Worm (Caenorhabditis elegans) whole organism, dauer: ENCODE measurements around the gene lips-6.

Experiments used
- unc-62 ChIP-seq: sonication (generic microtip); optimal IDR thresholded peaks from 2 replicates; lab custom pipeline; 2017; ENCODE audit warnings: missing biosample characterization, missing genetic modification reagents, missing genetic modification characterization

lips-6 gene

DNA sequence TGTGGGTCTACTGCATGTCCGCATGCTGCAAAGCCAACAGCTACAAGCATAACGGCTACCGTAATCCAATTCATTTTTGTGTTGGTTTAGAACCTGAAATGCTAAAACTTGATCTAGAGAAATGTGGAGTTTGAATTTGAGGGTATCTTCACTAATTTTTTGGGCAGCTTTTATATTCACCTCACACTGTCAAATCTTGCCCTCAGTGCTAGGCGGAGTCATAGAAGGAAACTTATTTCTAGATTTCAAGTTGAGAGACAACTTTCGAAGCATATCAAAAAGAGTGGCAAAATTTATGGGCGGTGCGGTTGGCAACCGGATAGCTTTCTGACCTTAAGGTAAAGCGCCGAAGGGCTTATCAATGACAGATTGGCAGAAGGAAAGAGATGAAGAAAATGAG, at the start of gene lips-6:
TSS of gene lips-6 (minus strand) at position 101 of the 400 bp plus-strand sequence.
- TF ChIP-seq unc-62: no peak

DNA sequence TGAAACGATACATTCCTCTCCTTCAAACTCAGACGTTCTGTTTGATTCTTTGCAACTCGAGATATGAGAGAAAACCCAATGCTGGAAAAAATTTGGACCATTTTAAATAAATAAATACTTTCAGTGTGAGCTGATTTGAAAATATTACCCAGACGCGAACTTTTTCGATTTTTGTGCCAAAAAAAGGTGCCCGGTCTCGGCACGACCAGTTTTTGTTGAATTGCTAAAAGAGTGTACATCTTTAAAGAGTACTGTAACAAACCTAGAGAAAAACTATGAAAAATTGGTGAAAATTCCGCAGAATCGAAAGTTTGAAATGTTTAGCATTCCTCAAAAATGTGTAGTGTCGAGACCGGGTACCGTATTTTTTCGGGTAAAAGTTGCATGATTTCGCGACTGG, 45.7 kb upstream of the lips-6 start, which contains the start of gene K08E4.8:
TSS of gene K08E4.8 (minus strand) at position 101 of the 400 bp plus-strand sequence.
- no peak for TF ChIP-seq unc-62

DNA sequence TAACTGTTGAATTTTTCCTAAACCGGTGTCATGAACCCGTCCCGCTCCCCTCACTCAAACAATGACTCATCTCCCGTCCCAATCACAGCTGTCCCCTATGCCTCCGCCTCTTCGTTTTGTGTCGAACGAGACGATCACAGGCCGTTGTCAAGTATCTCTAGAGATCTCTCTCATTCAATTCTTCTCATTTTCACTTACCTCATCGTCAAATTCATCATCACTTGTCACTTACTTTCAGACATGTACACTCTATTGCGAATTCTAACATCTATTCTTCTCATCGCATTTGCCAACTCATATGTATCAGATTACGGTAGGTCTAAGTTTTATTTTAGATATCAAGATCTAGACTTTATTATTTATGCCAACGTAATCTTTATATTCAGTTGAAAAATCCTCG, 42.0 kb upstream of the lips-6 start, which contains the start of gene K08E4.3:
TSS of gene K08E4.3 (plus strand) at position 235 of the 400 bp plus-strand sequence.
- TF ChIP-seq unc-62: no peak

DNA sequence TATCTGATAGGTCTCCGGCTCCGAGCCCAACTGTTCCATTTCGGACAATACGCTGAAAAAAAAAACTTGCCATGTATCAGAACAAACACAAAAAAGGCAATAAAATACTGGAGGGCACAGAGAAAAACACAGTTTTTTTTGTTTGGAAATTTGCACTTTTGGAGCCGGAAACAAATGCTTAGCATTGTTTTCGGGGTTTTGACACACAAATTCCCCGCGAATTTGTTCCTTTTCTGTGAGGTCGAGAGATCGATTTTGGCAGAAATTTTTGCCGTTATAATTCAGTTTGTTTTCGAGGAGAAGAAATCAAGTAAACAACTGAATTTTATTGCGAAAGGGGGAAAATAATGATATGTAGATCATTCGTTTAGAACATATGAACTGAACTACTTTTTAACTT, 41.1 kb upstream of the lips-6 start, which contains the start of gene K08E4.2:
TSS of gene K08E4.2 (minus strand) at position 54 of the 400 bp plus-strand sequence.
- no peak for TF ChIP-seq unc-62

DNA sequence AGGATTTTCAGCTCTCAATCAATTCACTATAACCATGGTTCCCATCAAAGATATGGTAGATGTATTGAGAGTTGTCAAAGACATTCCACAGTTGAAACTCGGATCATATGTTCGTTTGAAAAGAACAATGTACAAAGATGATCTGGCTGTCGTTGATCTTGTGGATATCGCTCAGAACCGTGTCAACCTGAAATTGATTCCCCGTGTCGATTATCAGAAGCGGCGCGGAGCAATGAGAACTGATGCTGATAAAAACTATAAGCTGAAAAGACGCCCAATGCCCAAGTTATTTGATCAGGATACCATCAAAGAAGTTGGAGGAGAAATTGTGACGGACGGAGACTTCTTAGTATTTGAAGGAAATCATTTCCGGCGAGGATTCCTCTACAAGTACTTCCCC, 37.0 kb upstream of the lips-6 start:
- TF ChIP-seq unc-62: no peak

DNA sequence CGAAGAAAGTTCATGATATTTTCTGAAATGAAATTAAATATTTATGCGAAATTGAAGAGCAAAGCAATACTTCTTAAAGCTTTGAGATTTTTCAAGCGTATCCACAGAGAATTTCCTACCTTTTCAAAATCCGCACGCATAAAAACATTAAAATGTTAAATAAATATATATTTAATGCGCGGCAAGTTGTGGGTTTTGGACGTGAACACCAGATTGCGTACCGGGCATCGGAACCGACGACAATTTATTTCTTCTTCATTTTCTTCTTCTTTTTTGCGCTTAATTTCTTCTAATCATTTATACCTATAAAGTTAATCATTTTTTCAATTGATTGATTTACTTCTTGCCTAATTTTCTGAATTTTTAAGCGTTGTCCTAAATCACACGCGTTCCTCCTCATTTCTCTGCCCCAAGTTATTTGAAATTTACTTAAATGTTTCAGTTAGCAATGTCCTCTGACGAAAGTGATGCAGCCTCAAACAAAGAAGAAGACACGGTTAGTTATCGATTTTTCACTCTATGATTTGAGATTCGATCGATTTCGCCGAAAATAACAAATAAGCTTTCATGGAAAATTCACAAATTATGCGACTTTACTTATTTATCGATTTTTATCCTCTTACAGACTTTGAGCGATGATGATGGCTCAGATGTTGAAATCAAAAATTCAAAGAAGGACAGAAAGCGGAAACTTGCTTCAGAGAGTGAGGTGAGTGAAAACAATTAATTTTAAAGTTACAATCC, 35.7 kb upstream of the lips-6 start, which contains the start of the genes bre-5 and spt-5:
TSS of gene bre-5 (minus strand) at position 167 of the 744 bp plus-strand sequence.
TSS of gene spt-5 (plus strand) at position 443 of the 744 bp plus-strand sequence.
- no peak for TF ChIP-seq unc-62

DNA sequence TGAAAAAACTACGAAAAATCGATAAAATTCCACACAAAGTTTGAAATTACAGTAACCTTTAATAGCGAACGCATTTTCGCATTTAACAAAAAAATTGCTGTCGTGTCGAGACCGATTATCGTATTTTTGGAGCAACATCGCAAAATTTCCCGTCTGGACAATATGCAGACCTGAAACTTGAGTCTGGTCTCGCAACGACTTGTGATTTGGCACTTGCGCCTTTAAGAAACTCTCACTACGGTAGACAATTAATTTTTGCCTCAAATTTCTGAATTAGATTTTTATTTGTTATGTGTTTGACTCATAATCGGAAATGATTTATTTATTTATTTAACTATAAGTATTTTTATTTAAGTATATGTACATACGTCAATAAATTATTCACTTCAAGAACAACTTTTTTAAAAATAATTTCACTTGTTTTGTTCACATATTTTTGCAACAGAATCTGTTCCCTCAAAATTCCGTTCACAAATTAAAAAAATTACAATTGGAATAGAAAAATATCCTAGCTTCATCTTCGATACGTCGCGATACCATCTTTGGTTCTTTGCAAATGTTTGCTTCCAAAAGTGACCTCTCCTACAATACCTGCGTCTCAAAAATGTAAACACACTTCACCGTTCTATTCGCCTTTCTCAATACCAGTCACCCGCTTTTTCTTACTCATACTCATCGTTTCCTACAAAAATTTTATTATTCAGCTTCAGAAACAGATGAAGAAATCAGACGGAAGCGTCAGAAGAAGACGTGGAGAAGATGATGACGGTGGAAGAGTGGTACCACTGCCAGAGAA, 32.3 kb upstream of the lips-6 start, which contains the start of gene T12G3.4:
TSS of gene T12G3.4 (plus strand) at position 705 of the 796 bp plus-strand sequence.
- no peak for TF ChIP-seq unc-62

DNA sequence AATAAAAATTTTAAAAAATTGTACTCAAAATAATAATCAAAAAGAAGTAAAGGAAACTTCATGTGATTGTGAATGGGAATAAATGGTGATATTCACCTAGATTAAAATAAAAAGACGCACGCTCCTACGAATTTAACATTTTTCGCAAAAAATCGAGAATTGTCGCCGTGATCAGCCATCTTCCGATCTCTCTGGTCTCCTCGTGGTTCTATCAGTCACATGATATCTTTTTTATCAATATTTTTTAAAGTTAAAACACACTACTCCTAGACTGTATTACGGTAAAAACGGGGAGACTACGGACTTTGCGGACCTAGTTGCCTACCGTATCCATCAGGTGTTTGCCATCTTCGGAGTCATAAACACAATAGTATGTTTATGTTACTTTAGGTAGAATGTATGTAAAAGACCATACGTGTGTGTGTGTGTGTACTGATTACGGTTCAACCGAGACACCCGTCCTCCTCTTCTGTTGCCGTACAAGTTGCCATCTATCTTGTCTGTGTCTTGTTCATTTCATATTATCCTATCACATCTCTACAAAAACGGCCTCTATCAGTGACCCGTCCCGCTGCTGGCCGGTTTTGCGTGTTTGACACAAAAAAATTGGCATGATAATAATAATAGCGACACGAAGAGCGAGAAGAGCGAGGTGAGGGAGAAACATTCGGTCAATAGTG, 31.2 kb upstream of the lips-6 start, which contains the start of gene T12G3.2:
TSS of gene T12G3.2 (minus strand) at position 444 of the 680 bp plus-strand sequence.
- no peak for TF ChIP-seq unc-62

DNA sequence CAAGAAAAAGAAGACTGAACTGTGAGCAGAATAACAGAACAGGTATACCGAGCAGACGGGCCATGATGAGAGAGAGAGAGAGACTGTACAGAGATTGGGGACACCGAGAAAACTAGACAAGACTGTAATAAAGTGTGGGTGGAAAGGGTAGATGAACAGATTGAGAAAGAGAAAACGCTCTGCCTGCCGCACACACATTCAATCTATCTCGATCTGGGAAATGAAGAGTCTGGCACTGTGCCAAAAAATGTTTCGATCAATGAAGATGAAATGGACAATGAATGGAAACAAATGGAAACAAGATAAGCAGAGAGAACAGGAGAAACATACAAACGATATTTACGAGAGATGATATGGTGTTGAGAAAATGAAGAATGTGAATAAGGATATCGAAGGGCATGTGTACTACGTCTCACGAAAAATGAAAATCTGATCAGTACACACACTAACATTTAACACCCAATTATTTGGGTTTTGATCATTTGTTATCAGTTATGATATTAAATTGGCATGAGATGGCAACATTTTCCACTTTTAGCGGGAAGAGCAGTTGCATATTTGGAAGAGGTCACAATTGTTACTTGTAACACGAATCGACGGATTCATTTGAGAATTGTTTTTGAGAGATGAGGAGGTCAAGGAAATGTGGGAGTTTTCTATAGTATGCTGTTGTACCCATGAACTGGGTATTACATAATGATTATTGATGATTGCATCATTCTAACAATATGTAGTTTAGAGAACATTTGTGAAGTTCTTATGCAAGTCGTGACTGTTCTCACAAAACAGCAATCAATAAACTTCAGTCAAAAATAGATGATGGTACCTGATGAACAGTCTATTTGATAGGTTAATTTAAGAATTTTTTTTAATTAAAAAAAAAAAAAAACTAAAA, 29.6 kb upstream of the lips-6 start:
- no peak for TF ChIP-seq unc-62

DNA sequence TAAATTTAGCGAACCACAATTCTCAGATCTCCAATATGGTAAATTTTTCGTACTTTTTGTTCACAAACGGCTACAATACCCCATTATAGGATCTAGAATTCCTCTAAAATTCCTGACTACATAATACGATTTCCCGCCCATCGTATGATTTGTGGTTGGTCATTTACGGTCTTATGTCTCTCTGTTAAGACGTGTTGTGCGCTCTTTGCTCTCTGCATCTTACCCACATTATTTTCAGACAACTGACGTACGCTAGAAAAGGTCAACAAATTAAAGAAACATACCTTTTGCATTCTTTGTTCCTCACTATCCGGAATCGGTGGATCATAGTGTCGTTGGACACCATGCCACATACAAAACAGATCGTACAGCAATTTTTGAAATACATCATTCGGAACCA, 27.6 kb upstream of the lips-6 start:
- no peak for TF ChIP-seq unc-62

DNA sequence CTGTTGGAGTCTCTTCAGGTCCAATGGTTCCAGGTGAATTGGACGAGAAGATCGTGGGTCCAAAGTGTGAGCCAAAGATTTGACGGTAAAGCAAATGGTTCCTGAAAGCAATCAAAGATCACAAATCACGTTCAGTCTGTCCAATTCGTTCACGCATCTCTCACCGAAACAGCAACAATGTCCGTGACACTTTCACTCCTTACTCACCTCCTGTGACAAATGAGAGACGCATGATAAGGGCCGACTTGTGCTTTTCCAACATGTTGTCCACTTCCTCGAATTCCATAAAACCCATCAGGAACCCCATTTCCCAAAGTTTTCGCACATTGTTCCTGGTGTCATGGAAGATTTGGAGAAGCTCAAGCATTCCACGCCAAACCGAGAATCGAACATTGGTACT, 24.9 kb upstream of the lips-6 start:
- no peak for TF ChIP-seq unc-62

DNA sequence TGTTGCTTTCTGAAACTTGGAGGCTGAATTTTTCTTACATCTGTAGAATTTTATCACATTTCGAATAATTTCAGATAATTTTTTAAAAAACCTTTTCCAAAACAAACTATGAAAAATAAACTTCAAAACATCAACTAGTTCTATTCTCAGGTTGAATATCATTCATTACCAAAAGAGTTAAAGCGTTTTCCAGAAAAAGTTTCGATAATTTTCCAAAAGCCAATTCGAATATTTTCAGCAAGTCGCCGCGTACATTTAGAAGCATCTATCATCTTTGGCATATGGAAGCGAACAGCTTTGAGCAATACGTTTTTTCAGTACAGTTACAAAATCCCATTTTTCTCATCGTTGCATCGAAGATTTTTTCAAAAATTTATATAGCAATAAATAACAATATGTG, 21.4 kb upstream of the lips-6 start:
- TF ChIP-seq unc-62: no peak

DNA sequence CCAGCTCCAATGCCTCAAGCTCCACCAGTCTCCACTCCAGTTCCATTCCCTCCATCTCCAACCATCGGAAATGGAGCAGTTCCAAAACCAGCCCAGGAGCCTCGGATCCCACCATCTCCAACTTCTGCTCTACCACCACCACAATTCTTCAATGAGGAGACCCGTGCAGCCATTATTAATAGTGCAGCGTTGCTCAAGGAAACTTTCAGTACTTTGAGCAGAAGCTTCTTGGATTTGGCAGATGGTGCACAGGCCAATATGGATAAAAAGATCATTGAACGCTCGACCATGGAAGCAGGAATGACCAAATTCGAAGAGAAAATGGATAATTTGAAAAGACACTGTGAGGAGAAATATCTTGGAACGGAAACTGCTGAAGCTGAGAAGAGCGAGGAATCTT, 19.9 kb upstream of the lips-6 start:
- no peak for TF ChIP-seq unc-62

DNA sequence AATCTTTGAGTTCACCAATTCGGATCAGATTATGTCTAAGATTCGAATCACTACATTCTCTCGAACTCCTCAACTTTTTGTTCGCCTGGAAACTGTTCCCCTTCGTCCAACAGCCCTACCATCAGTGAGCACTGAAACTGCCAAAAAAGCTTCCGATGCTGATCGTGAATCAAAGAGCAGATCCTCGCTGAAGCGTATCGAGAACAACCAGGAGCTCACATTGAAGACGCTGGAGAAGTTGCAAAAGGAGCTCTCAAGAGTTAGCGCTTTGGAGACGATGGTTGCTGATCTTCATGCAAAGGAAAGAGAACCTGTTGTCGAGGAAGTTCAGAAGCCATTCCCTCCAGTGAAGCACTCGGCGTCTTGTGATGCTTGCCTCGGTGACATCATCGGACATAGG, 19.3 kb upstream of the lips-6 start:
- TF ChIP-seq unc-62: no peak

DNA sequence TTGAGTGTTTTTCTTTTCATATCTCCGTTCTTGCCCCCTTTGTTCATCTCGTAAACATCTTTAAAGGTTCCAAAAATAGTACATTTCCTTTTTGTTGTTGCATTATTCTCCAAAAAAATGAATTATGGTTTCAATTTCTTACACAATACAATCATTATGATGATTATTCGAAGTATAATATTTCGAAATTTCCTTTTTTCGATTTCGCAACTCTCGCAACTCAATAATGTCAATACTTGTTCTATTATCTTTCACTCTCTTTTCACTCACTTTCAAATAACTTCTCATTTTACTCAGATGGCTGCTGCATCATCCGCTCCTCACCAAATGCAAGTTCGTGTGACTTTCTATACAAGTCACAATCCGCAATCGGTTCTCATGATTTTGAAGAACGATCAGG, 18.5 kb upstream of the lips-6 start, which contains the start of gene sqst-1:
TSS of gene sqst-1 (plus strand) at position 298 of the 400 bp plus-strand sequence.
- no peak for TF ChIP-seq unc-62

DNA sequence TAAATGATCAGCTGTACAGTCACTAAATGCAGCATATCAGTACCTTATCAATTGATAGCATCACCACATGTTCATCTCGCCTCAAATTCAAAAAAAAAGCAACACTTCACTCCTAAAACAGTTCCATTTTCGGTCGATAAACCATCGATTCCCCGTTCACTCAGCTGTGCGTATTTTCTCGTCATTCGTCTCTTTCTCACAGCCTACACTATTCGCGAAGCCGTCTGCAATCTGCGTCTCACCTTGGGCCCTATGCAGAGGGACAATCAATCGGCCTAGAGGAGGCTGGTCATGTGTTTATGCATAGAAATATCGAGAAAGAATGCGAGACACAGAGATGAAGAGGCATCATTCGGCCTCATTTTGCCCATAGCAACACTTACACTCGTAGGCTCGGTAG, 16.9 kb upstream of the lips-6 start:
- no peak for TF ChIP-seq unc-62
